Fruit fly (Drosophila melanogaster): ENCODE data around the gene ncd.

The ncd gene

dm6 chr3R:29830925-29831324 lies 24.0 kb upstream of the ncd start (continued):
- TF ChIP-seq amos (GFP tag; IDR thresholded peaks at IDR 0.05; ENCODE audit: partially characterized antibody): no peak
- peak; percentile 19 for TF ChIP-seq Meics (GFP tag; optimal IDR thresholded peaks at IDR 0.05)
- TF ChIP-seq CG10543 (GFP tag; optimal IDR thresholded peaks at IDR 0.05): peak; percentile 18
- TF ChIP-seq CG17186 (GFP tag; optimal IDR thresholded peaks at IDR 0.05): peak; percentile 29
- TF ChIP-seq gcm2 (GFP tag; optimal IDR thresholded peaks at IDR 0.05): no peak
- peak; percentile 62 for TF ChIP-seq lab (GFP tag; optimal IDR thresholded peaks at IDR 0.05)
- no peak for TF ChIP-seq CG4730 (GFP tag; IDR thresholded peaks at IDR 0.05)
- TF ChIP-seq bab2 (GFP tag; optimal IDR thresholded peaks at IDR 0.05): peak; percentile 9
- TF ChIP-seq kah (GFP tag; optimal IDR thresholded peaks at IDR 0.05): peak; percentile 21
- peak; percentile 88 for TF ChIP-seq Kr (GFP tag; optimal IDR thresholded peaks at IDR 0.05)
- TF ChIP-seq Spps (tag; optimal IDR thresholded peaks at IDR 0.05): peak; percentile 63
- TF ChIP-seq HLHmδ (GFP tag; optimal IDR thresholded peaks at IDR 0.05): peak; percentile 54
- TF ChIP-seq CG8281 (tag; optimal IDR thresholded peaks at IDR 0.05): peak; percentile 29
- no peak for TF ChIP-seq knrl (GFP tag; IDR thresholded peaks at IDR 0.05; ENCODE audit: partially characterized antibody)
- TF ChIP-seq nerfin-1 (tag; optimal IDR thresholded peaks at IDR 0.05): peak; percentile 80
- peak; percentile 95 for TF ChIP-seq CG15696 (tag; optimal IDR thresholded peaks at IDR 0.05)
- peak in 1 of 2 experiments; percentile 16 for TF ChIP-seq chif (GFP tag; optimal IDR thresholded peaks at IDR 0.05)

DNA sequence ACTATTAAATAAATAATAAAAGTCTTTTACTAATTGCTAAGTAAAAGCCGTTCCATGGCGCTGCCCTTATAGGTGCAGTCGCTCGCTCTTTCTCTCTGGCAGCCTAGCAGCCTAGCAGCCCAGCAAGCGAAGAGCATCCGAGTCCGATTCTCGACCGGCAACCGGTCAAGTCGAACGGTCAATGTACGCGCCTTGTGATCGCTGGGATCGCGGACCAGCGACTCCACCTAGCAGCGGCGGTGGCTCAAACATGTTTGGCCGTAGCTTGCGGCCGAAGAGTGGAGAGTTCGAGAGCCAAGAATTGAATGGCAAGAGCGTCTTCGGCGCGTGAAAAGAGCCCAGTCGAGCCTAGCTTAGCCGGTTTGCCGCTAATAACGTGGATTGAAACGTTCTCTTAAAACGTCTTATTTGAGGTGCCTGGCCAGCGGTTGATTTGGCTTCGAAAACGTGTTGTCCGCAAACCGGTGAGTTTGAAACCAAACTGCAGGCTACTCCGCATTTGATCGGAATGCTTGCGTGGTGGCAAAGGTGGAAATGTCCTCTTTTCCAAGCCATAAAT lies 22.4 kb upstream of the ncd start:
- 0 out of 4 replicates have a peak, but pooled peaks have one; percentile 28 for TF ChIP-seq chinmo (GFP tag; IDR thresholded peaks at IDR 0.05; ENCODE audit: partially characterized antibody)
- peak; percentile 23 to 47 for TF ChIP-seq Trl (optimal IDR thresholded peaks at IDR 0.05)
- no peak for TF ChIP-seq Trl (GFP tag; optimal IDR thresholded peaks at IDR 0.05)
- TF ChIP-seq CG3163 (GFP tag; optimal IDR thresholded peaks at IDR 0.05): peak; percentile 72
- TF ChIP-seq CG30431 (GFP tag; optimal IDR thresholded peaks at IDR 0.05): no peak
- no peak for TF ChIP-seq cas (GFP tag; IDR thresholded peaks at IDR 0.05)
- peak; percentile 20 for TF ChIP-seq Blimp-1 (GFP tag; optimal IDR thresholded peaks at IDR 0.05)
- no peak for TF ChIP-seq Gug (GFP tag; IDR thresholded peaks at IDR 0.05)
- peak; percentile 97 for TF ChIP-seq CG5180 (GFP tag; optimal IDR thresholded peaks at IDR 0.05)
- TF ChIP-seq nom (GFP tag; optimal IDR thresholded peaks at IDR 0.05): peak; percentile 12
- no peak for TF ChIP-seq sens (GFP tag)
- no peak for TF ChIP-seq sc (optimal IDR thresholded peaks at IDR 0.05)
- TF ChIP-seq sc (GFP tag; optimal IDR thresholded peaks at IDR 0.05): no peak
- peak; percentile 79 for TF ChIP-seq pros (GFP tag; optimal IDR thresholded peaks at IDR 0.05)
- TF ChIP-seq CG10979 (tag; optimal IDR thresholded peaks at IDR 0.05): no peak
- TF ChIP-seq CG12104 (GFP tag; optimal IDR thresholded peaks at IDR 0.05): no peak
- TF ChIP-seq CG17328 (GFP tag; IDR thresholded peaks at IDR 0.05): no peak
- no peak for TF ChIP-seq Ptx1 (GFP tag; IDR thresholded peaks at IDR 0.05)
- TF ChIP-seq az2 (GFP tag; optimal IDR thresholded peaks at IDR 0.05): no peak
- TF ChIP-seq C15 (GFP tag; IDR thresholded peaks at IDR 0.05): no peak
- no peak for TF ChIP-seq h (optimal IDR thresholded peaks at IDR 0.05)
- TF ChIP-seq Hsf (GFP tag; optimal IDR thresholded peaks at IDR 0.05): no peak
- TF ChIP-seq Nf-YB (GFP tag; optimal IDR thresholded peaks at IDR 0.05): no peak
- no peak for TF ChIP-seq knrl (GFP tag; IDR thresholded peaks at IDR 0.05; ENCODE audit: partially characterized antibody)

Data from whole organism, embryonic.